Worm (Caenorhabditis elegans) whole organism, midembryonic: ENCODE data around the gene srh-149.

ENCODE experiments used
- T22C8.4 ChIP-seq: fragments of 200-800 bp; sonication (Bioruptor generic); IDR thresholded peaks from 2 replicates; pipeline ENCODE4 v1.3.6; 2022; ENCODE audit warnings: missing genetic modification characterization, missing compliant biosample characterization
- cog-1 ChIP-seq: sonication (generic microtip); optimal IDR thresholded peaks from 2 replicates; lab custom pipeline; 2016; ENCODE audit warnings: missing genetic modification characterization, missing compliant biosample characterization
- flt-1 ChIP-seq: fragments of 200-800 bp; sonication (Bioruptor generic); IDR thresholded peaks from 2 replicates; pipeline ENCODE4 v1.3.6; 2022; ENCODE audit warnings: missing genetic modification characterization, missing compliant biosample characterization
- klf-2 ChIP-seq: fragments of 200-800 bp; sonication (Bioruptor generic); conservative IDR thresholded peaks from 2 replicates; pipeline ENCODE4 v1.3.6; 2022; ENCODE audit warnings: missing genetic modification reagents, missing genetic modification characterization, missing compliant biosample characterization
- med-1 ChIP-seq: sonication (generic microtip); optimal IDR thresholded peaks from 2 replicates; lab custom pipeline; 2017; ENCODE audit warnings: missing genetic modification characterization, mild to moderate bottlenecking, missing compliant biosample characterization, antibody characterized with exemption, missing genetic modification reagents; ENCODE audit not compliant: insufficient read depth
- ref-1 ChIP-seq: fragments of 200-800 bp; sonication (Bioruptor generic); conservative IDR thresholded peaks from 2 replicates; pipeline ENCODE4 v1.3.6; 2022; ENCODE audit warnings: missing genetic modification reagents, missing genetic modification characterization, missing compliant biosample characterization
- tab-1 ChIP-seq: fragments of 200-800 bp; sonication (Bioruptor generic); IDR thresholded peaks from 2 replicates; pipeline ENCODE4 v1.3.6; 2022; ENCODE audit warnings: missing genetic modification characterization, missing compliant biosample characterization
- ztf-23 ChIP-seq: fragments of 200-800 bp; sonication (Bioruptor generic); IDR thresholded peaks from 2 replicates; pipeline ENCODE4 v1.3.6; 2022; ENCODE audit warnings: missing genetic modification reagents, missing genetic modification characterization, missing compliant biosample characterization
- ztf-29 ChIP-seq: fragments of 200-800 bp; sonication (Bioruptor generic); IDR thresholded peaks from 2 replicates; pipeline ENCODE4 v1.3.6; 2022; ENCODE audit warnings: missing genetic modification reagents, missing genetic modification characterization, missing compliant biosample characterization

srh-149 gene

DNA sequence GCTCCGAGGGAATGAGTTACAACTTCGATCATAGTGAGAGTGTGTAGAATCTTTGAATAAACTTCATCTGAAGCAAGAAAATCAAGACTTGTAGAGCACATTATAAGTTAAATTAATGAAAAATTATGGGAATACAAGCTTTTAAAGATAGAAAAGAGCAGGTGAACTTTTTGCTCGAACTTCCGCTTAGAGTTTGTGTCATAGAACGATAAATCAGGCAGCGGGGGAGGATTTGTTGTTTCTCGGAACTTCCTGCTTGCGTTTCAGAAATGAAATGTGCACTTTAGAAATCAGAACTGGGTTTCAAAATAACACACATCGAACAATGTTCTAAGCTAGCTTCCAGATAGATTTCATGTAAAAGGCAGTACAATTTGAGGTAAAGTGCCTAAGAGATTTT is at the start of gene srh-149:
Gene srh-149, minus strand, starts transcription at position 101 of the 400 bp plus-strand sequence.
- no peak for TF ChIP-seq flt-1 (GFP tag; lab: Robert Waterston, UW)
- no peak for TF ChIP-seq klf-2 (GFP tag; lab: Robert Waterston, UW)
- TF ChIP-seq med-1 (GFP tag; lab: Kevin White, UChicago): no peak
- no peak for TF ChIP-seq ztf-29 (GFP tag; lab: Robert Waterston, UW)
- TF ChIP-seq ztf-23: no peak
- TF ChIP-seq tab-1 (GFP tag; lab: Robert Waterston, UW): no peak
- TF ChIP-seq cog-1 (tag; lab: Kevin White, UChicago): no peak
- no peak for TF ChIP-seq T22C8.4 (GFP tag; lab: Robert Waterston, UW)
- no peak for TF ChIP-seq ref-1

DNA sequence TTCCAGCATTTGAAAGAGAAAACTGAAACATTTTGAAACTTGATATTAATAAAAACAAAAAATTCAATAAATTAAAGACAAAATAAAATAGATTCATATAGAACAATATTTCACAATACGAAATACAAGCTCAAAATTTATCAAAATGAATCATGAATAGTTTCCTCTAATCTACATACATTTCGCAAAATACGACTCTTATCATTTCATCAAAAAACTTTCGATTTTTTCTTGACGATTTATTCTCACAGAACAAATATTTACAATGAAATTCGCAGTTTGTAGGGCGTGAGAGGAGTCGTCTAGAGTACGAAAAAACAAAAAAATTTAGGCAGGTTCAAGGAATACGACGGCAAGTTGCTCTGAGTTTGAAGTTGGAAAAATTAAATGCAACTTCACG is 49.1 kb upstream of the srh-149 start:
- TF ChIP-seq flt-1 (GFP tag; lab: Robert Waterston, UW): no peak
- no peak for TF ChIP-seq ztf-23
- TF ChIP-seq med-1 (GFP tag; lab: Kevin White, UChicago): no peak
- TF ChIP-seq ztf-29 (GFP tag; lab: Robert Waterston, UW): no peak
- no peak for TF ChIP-seq T22C8.4 (GFP tag; lab: Robert Waterston, UW)
- no peak for TF ChIP-seq tab-1 (GFP tag; lab: Robert Waterston, UW)
- no peak for TF ChIP-seq ref-1

DNA sequence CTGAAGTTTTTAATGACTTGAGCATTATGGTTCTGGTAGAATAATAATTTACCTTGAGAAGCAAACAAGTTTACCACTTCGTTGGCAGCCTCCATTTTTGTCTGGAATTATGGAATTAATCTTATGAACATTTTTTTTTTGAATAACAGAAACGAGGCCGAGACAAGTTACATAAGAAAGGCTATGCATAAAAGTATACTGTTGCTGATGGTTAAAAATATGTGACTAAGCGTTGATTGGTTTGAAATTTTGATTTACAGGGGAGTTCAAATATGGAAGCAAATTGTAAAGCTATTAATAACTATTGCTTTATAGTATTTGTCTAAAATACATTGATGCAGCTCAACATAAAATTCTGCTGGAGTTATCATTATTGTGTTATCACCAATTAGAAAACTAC is 47.8 kb upstream of the srh-149 start, which contains the start of gene cgt-1:
Gene cgt-1, minus strand, starts transcription at position 101 of the 400 bp plus-strand sequence.
- no peak for TF ChIP-seq klf-2 (GFP tag; lab: Robert Waterston, UW)

DNA sequence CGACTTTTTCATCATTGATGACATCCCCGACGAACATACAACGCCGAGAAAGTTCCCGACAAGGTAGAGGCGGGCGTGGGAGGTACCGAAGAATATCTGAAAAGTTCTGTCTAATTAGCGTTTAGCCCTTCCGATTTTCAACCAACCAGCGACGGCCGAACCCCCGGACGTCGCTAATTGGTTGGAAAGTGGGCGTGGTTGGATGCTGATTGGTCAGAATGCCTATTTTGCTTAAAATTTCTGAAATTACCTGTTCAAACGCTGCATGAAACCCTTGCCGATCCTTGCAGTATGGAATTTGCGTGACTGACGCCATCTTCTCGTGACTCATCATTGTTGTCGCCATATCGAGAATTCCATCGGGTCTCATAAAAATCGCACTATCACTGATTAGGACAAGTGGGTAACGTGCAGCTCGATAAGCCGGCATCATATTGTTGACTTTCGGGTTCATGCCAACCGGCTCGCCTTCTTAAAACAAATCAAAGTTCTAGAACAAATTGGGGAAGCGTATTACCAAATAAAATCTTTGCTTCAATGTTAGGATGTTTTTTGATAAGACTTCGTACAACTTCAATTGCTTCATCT is 46.8 kb upstream of the srh-149 start:
- TF ChIP-seq ztf-23 (no peak), ref-1 (no peak), tab-1 (GFP tag; lab: Robert Waterston, UW) (no peak), med-1 (GFP tag; lab: Kevin White, UChicago) (no peak), klf-2 (GFP tag; lab: Robert Waterston, UW) (no peak), flt-1 (GFP tag; lab: Robert Waterston, UW) (no peak), ztf-29 (GFP tag; lab: Robert Waterston, UW) (no peak), T22C8.4 (GFP tag; lab: Robert Waterston, UW) (no peak), cog-1 (tag; lab: Kevin White, UChicago) (no peak)

DNA sequence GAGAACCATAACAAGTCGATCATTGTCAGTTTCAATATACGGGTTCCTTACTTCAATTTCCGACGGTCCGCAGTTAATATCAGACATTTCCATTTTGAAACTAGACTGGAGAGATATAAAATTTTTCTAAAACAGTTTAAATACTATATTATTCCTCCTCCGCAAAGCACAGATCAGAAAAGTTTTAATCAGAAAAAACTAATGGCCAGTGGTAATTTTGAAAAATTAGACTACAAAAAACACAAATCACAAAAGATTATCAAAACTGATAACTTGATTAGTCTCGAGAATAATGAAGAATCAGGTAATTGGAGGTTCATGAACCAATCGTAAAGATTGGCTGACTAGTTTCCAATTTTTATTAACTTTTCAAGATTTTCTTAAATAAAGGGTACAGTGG is 45.0 kb upstream of the srh-149 start, which contains the start of gene T06C12.9:
Gene T06C12.9, minus strand, starts transcription at position 101 of the 400 bp plus-strand sequence.
- TF ChIP-seq med-1 (GFP tag; lab: Kevin White, UChicago) (no peak), flt-1 (GFP tag; lab: Robert Waterston, UW) (no peak), ref-1 (no peak), tab-1 (GFP tag; lab: Robert Waterston, UW) (no peak)

DNA sequence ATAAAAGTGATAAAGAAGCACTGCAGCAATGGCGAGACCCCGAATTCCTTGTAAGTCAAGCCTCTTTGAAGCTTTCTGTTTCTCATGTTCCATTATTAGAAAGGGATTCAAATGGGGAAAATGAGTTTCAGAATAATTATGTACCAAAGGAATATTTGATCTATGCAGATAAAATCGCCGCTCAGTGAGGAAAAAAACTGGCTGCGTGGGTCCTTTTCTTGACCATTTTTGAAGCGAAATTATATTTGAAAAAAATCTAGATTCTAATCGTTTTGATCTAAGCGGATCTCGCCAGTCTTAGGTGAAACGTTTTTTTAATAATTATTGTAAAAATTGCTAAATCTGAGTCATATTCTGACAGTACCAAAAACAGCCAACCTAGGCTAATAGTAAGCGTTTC is 43.7 kb upstream of the srh-149 start, which contains the start of gene oac-42:
Gene oac-42, minus strand, starts transcription at position 101 of the 400 bp plus-strand sequence.
- TF ChIP-seq flt-1 (GFP tag; lab: Robert Waterston, UW) (no peak), cog-1 (tag; lab: Kevin White, UChicago) (no peak), tab-1 (GFP tag; lab: Robert Waterston, UW) (no peak), ztf-29 (GFP tag; lab: Robert Waterston, UW) (no peak), klf-2 (GFP tag; lab: Robert Waterston, UW) (no peak), T22C8.4 (GFP tag; lab: Robert Waterston, UW) (no peak), ztf-23 (no peak), ref-1 (no peak), med-1 (GFP tag; lab: Kevin White, UChicago) (no peak)

DNA sequence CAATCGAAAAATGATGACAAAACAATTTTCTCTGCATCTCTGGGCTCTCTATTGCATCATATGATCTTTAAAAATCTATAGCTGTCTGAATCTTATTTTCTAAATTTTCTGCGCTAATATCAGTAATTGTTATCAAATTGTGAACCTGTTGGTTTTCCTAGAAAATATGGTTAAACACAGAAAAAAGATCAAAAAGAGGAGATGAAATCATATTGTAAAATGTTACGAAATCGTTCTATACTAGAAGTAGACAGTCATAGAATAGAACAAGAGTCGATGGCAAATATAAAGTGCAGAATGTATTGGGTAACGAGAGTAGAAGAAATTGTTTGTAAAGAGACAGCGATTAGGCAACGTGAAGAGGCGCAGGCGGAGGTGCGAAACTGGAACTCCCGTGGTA is 39.7 kb upstream of the srh-149 start:
- TF ChIP-seq ztf-29 (GFP tag; lab: Robert Waterston, UW) (no peak), T22C8.4 (GFP tag; lab: Robert Waterston, UW) (no peak), flt-1 (GFP tag; lab: Robert Waterston, UW) (no peak)

DNA sequence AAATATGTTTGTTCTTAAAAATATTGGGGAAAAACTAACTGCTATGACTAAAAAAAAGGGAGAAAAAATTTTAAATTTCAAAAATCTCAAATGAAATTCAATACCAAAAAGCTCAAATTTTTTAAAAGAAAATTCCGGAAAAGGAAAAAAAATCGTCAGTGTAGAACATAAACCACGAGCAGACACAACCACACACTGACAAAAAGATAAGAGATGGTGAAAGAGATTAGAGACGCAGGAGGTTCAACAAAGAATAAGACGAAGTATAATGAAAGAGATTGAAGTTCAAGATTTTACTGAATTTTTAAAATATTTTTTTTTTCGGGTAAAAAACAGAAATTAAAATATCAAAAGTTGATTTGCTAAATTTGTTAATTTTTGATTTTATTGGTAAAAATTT is 39.0 kb upstream of the srh-149 start:
- no peak for TF ChIP-seq klf-2 (GFP tag; lab: Robert Waterston, UW)
- no peak for TF ChIP-seq ztf-23
- no peak for TF ChIP-seq ztf-29 (GFP tag; lab: Robert Waterston, UW)
- no peak for TF ChIP-seq cog-1 (tag; lab: Kevin White, UChicago)

DNA sequence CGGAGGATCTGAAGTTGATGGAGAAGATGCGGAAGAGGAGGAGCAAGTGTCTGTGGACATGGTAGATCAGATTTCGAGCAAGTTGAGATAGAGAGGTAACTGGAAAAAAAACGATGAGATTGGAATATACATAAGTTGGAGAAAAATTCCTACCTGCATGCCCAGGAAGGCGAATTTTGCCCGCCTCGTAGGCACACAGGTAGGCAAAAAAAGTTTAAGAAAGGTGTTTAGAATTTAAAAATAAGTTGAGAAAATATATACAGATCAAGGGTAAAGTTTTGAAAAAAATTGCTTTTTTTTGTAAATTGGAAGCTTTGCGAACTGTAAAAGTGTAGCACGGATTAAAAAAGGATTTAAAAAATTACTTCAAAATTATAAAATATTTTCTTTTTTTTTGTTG is 38.5 kb upstream of the srh-149 start, which contains the start of gene nhr-84:
Gene nhr-84, minus strand, starts transcription at position 101 of the 400 bp plus-strand sequence.
- TF ChIP-seq ref-1 (no peak), T22C8.4 (GFP tag; lab: Robert Waterston, UW) (no peak), med-1 (GFP tag; lab: Kevin White, UChicago) (no peak), cog-1 (tag; lab: Kevin White, UChicago) (no peak), tab-1 (GFP tag; lab: Robert Waterston, UW) (no peak), klf-2 (GFP tag; lab: Robert Waterston, UW) (no peak)

DNA sequence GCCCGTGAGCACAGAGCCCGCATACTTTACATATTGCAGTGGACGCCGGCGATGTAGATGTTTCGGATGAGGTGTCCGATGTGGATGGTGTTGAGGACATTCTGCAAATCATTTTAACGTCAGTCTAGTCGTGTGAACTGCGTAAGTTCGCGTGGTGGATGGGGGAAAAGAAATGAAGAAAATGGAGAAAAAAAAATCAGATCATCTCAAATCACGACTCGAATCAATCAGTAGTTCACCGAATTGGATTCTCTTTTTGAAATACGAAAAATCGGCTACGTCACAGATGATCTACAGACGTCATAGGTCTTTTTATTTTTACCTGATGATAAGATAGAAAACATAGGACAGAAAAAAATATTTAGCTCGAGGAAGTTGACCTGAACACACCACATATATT is 35.3 kb upstream of the srh-149 start, which contains the start of gene nhr-102:
Gene nhr-102, minus strand, starts transcription at position 101 of the 400 bp plus-strand sequence.
- TF ChIP-seq klf-2 (GFP tag; lab: Robert Waterston, UW): no peak
- TF ChIP-seq tab-1 (GFP tag; lab: Robert Waterston, UW): no peak
